Fruit fly (Drosophila melanogaster) whole organism, embryonic: ENCODE results near the gene Sf3a2.

Experiments used
- BtbVII ChIP-seq: fragments of 200-800 bp; sonication (Bioruptor generic); optimal IDR thresholded peaks from 3 replicates; lab custom pipeline; 2017; ENCODE audit warnings: missing biosample characterization, mild to moderate bottlenecking, missing genetic modification characterization
- CG1024 ChIP-seq: fragments of 200-800 bp; sonication (Bioruptor generic); IDR thresholded peaks from 2 replicates; pipeline ENCODE4 v1.3.6; 2022; ENCODE audit warnings: missing biosample characterization, missing genetic modification characterization
- CG11093 ChIP-seq: fragments of 200-800 bp; sonication (Bioruptor generic); IDR thresholded peaks from 3 replicates; pipeline ENCODE4 v1.3.6; 2022; ENCODE audit warnings: missing biosample characterization, missing genetic modification characterization
- CG14667 ChIP-seq: fragments of 200-800 bp; sonication (Bioruptor generic); IDR thresholded peaks from 2 replicates; pipeline ENCODE4 v1.3.6; 2022; ENCODE audit warnings: missing biosample characterization, missing genetic modification characterization
- CG1603 ChIP-seq: fragments of 200-800 bp; sonication (Bioruptor generic); optimal IDR thresholded peaks from 2 replicates; lab custom pipeline; 2019; ENCODE audit warnings: missing biosample characterization, mild to moderate bottlenecking, missing genetic modification characterization, moderate library complexity
- CG17385 ChIP-seq: fragments of 200-800 bp; sonication (Bioruptor generic); optimal IDR thresholded peaks from 3 replicates; lab custom pipeline; 2018; ENCODE audit warnings: missing biosample characterization, mild to moderate bottlenecking, missing genetic modification characterization
- CG6272 ChIP-seq: fragments of 200-800 bp; sonication (Bioruptor generic); IDR thresholded peaks from 2 replicates; pipeline ENCODE4 v1.3.6; 2022; ENCODE audit warnings: missing biosample characterization, missing genetic modification characterization
- CG6813 ChIP-seq: fragments of 200-800 bp; sonication (Bioruptor generic); optimal IDR thresholded peaks from 2 replicates; lab custom pipeline; 2017; ENCODE audit warnings: missing biosample characterization, missing genetic modification characterization, mild to moderate bottlenecking, moderate library complexity, missing genetic modification reagents
- CG7357 ChIP-seq: fragments of 200-800 bp; sonication (Bioruptor generic); IDR thresholded peaks from 3 replicates; pipeline ENCODE4 v1.3.6; 2022; ENCODE audit warnings: missing biosample characterization, missing genetic modification characterization
- CG7372 ChIP-seq: fragments of 200-800 bp; sonication (Bioruptor generic); IDR thresholded peaks from 2 replicates; pipeline ENCODE4 v1.3.6; 2022; ENCODE audit warnings: missing biosample characterization, missing genetic modification characterization
- CG8765 ChIP-seq: fragments of 200-800 bp; sonication (Bioruptor generic); IDR thresholded peaks from 2 replicates; pipeline ENCODE4 v1.3.6; 2022; ENCODE audit warnings: missing biosample characterization, missing genetic modification characterization
- Dip3 ChIP-seq: fragments of 200-800 bp; sonication (Bioruptor generic); optimal IDR thresholded peaks from 3 replicates; lab custom pipeline; 2016; ENCODE audit warnings: missing biosample characterization, missing genetic modification characterization
- Xbp1 ChIP-seq: fragments of 200-800 bp; sonication (Bioruptor generic); optimal IDR thresholded peaks from 3 replicates; lab custom pipeline; 2016; ENCODE audit warnings: missing biosample characterization, mild to moderate bottlenecking, missing genetic modification characterization
- fd96Cb ChIP-seq: fragments of 200-800 bp; sonication (Bioruptor generic); optimal IDR thresholded peaks from 2 replicates; lab custom pipeline; 2018; ENCODE audit warnings: missing biosample characterization, mild to moderate bottlenecking, missing genetic modification characterization, moderate library complexity
- gfzf ChIP-seq: fragments of 200-800 bp; sonication (Bioruptor generic); optimal IDR thresholded peaks from 2 replicates; lab custom pipeline; 2016; ENCODE audit warnings: missing biosample characterization, mild to moderate bottlenecking, missing genetic modification characterization, moderate library complexity
- h ChIP-seq: fragments of >200 bp; optimal IDR thresholded peaks from 2 replicates; lab custom pipeline; 2017
- hth ChIP-seq: fragments of >200 bp; optimal IDR thresholded peaks from 2 replicates; lab custom pipeline; 2017; ENCODE audit warnings: inconsistent platforms
- kni ChIP-seq: fragments of 200-800 bp; sonication (Bioruptor generic); optimal IDR thresholded peaks from 3 replicates; lab custom pipeline; 2017; ENCODE audit warnings: mild to moderate bottlenecking, missing biosample characterization, missing genetic modification reagents, missing genetic modification characterization
- nau ChIP-seq: fragments of 200-800 bp; sonication (Bioruptor generic); optimal IDR thresholded peaks from 3 replicates; lab custom pipeline; 2017; ENCODE audit warnings: missing biosample characterization, mild to moderate bottlenecking, missing genetic modification characterization, missing genetic modification reagents
- sens ChIP-seq: fragments of 200-800 bp; sonication (Bioruptor generic); peaks from one replicate; lab custom pipeline; 2016; ENCODE audit warnings: missing biosample characterization, missing genetic modification characterization

Sf3a2 gene

dm6 chr3L:12772740-12773686 lies 40.8 kb downstream of the Sf3a2 start, which contains the start of gene Hip1 (continued):
- TF ChIP-seq kni (GFP tag; lab: Kevin White, UChicago), result no peak
- no peak for TF ChIP-seq CG1024 (GFP tag; lab: Robert Waterston, UW)
- no peak for TF ChIP-seq CG17385 (GFP tag; lab: Kevin White, UChicago)
- TF ChIP-seq fd96Cb (tag; lab: Kevin White, UChicago), result no peak
- TF ChIP-seq Xbp1 (GFP tag; lab: Kevin White, UChicago), result no peak
- no peak for TF ChIP-seq h (lab: Kevin White, UChicago)
- TF ChIP-seq CG7372 (GFP tag; lab: Robert Waterston, UW), result no peak
- TF ChIP-seq BtbVII (GFP tag; lab: Kevin White, UChicago), result no peak
- TF ChIP-seq CG8765 (GFP tag; lab: Robert Waterston, UW), result no peak
- TF ChIP-seq nau (GFP tag; lab: Kevin White, UChicago), result no peak
- TF ChIP-seq CG1603 (tag; lab: Kevin White, UChicago), result no peak
- no peak for TF ChIP-seq CG11093
- no peak for TF ChIP-seq hth (lab: Kevin White, UChicago)
- TF ChIP-seq CG14667 (GFP tag; lab: Robert Waterston, UW), result no peak
- TF ChIP-seq sens (GFP tag; lab: Kevin White, UChicago), result no peak
- TF ChIP-seq gfzf (GFP tag; lab: Kevin White, UChicago), result peak; percentile 15
- TF ChIP-seq Dip3 (GFP tag; lab: Kevin White, UChicago), result no peak
- TF ChIP-seq CG6272 (GFP tag; lab: Robert Waterston, UW), result no peak
- no peak for TF ChIP-seq CG6813 (GFP tag; lab: Kevin White, UChicago)
- no peak for TF ChIP-seq CG7357 (GFP tag; lab: Robert Waterston, UW)
